Worm (Caenorhabditis elegans): ENCODE results near the gene pepm-1.

ce11 chrV:14314236-14314635 lies 14.7 kb upstream of the pepm-1 start, which contains the start of gene F47B8.1:
- TF ChIP-seq ceh-18 (tag; optimal IDR thresholded peaks at IDR 0.05) (no peak), pag-3 (tag; optimal IDR thresholded peaks at IDR 0.05; ENCODE audit: borderline replicate concordance) (no peak), ceh-2 (tag; optimal IDR thresholded peaks at IDR 0.05) (no peak), lin-11 (tag; optimal IDR thresholded peaks at IDR 0.05) (no peak), T23F11.4 (GFP tag; optimal IDR thresholded peaks at IDR 0.05) (no peak), C08G9.2 (tag; optimal IDR thresholded peaks at IDR 0.05) (no peak), unc-55 (GFP tag; optimal IDR thresholded peaks at IDR 0.05) (no peak), pat-9 (tag; optimal IDR thresholded peaks at IDR 0.05) (no peak)

Measured in whole organism, late embryonic.